Worm (Caenorhabditis elegans) whole organism, L2 larva: ENCODE data around the gene srt-65.

Source experiments
- C34F6.9 ChIP-seq: fragments of 150-350 bp; optimal IDR thresholded peaks from 2 replicates; lab custom pipeline; 2014; ENCODE audit warnings: missing biosample characterization, missing genetic modification characterization
- Y55F3AM.14 ChIP-seq: fragments of 200-800 bp; sonication (Bioruptor generic); optimal IDR thresholded peaks from 2 replicates; lab custom pipeline; 2018; ENCODE audit warnings: mild to moderate bottlenecking, missing genetic modification characterization, missing compliant biosample characterization
- ZK546.5 ChIP-seq: sonication (generic microtip); optimal IDR thresholded peaks from 2 replicates; lab custom pipeline; 2017; ENCODE audit warnings: missing biosample characterization, missing genetic modification characterization
- alr-1 ChIP-seq: fragments of 150-350 bp; optimal IDR thresholded peaks from 2 replicates; lab custom pipeline; 2014; ENCODE audit warnings: missing biosample characterization, missing genetic modification characterization
- blmp-1 ChIP-seq: sonication (generic microtip); optimal IDR thresholded peaks from 2 replicates; lab custom pipeline; 2017; ENCODE audit warnings: missing genetic modification characterization, mild to moderate bottlenecking, missing compliant biosample characterization, antibody characterized with exemption, moderate library complexity; ENCODE audit not compliant: insufficient read depth
- ceh-16 ChIP-seq: fragments of 150-350 bp; optimal IDR thresholded peaks from 2 replicates; lab custom pipeline; 2014; ENCODE audit warnings: missing biosample characterization, missing genetic modification characterization
- ceh-82 ChIP-seq: fragments of 150-350 bp; optimal IDR thresholded peaks from 2 replicates; lab custom pipeline; 2014; ENCODE audit warnings: missing biosample characterization, missing genetic modification characterization
- egl-27 ChIP-seq: sonication (generic microtip); optimal IDR thresholded peaks from 3 replicates; lab custom pipeline; 2017; ENCODE audit warnings: missing biosample characterization, missing genetic modification reagents, missing genetic modification characterization
- elt-1 ChIP-seq: fragments of 150-350 bp; optimal IDR thresholded peaks from 2 replicates; lab custom pipeline; 2014; ENCODE audit warnings: missing biosample characterization, missing genetic modification characterization
- fos-1 ChIP-seq: fragments of 150-350 bp; optimal IDR thresholded peaks from 2 replicates; lab custom pipeline; 2014; ENCODE audit warnings: missing biosample characterization, missing genetic modification characterization
- gmeb-1 ChIP-seq: fragments of 150-350 bp; optimal IDR thresholded peaks from 2 replicates; lab custom pipeline; 2014; ENCODE audit warnings: missing biosample characterization, missing genetic modification characterization
- lin-13 ChIP-seq: fragments of 150-350 bp; optimal IDR thresholded peaks from 2 replicates; lab custom pipeline; 2014; ENCODE audit warnings: missing biosample characterization, missing genetic modification reagents, missing genetic modification characterization
- lsy-2 ChIP-seq, 2 experiments: fragments of 150-350 bp in 1 of 2; sonication (generic microtip) in 1 of 2; optimal IDR thresholded peaks; 2 replicates each; lab custom pipeline; 2014 to 2017; ENCODE audit warnings: missing biosample characterization in 2 of 2, missing genetic modification characterization in 2 of 2
- mab-5 ChIP-seq: fragments of 150-350 bp; optimal IDR thresholded peaks from 2 replicates; lab custom pipeline; 2014; ENCODE audit warnings: missing biosample characterization, missing genetic modification characterization
- mbf-1 ChIP-seq: sonication (generic microtip); optimal IDR thresholded peaks from 2 replicates; lab custom pipeline; 2017; ENCODE audit warnings: missing biosample characterization, missing genetic modification characterization
- nhr-10 ChIP-seq: sonication (generic microtip); optimal IDR thresholded peaks from 2 replicates; lab custom pipeline; 2017; ENCODE audit warnings: missing biosample characterization, missing genetic modification characterization
- nhr-12 ChIP-seq: fragments of 150-350 bp; optimal IDR thresholded peaks from 2 replicates; lab custom pipeline; 2014; ENCODE audit warnings: missing biosample characterization, missing genetic modification characterization
- nhr-25 ChIP-seq: fragments of 150-350 bp; sonication (generic microtip); optimal IDR thresholded peaks from 3 replicates; lab custom pipeline; 2014; ENCODE audit warnings: missing biosample characterization, missing genetic modification characterization
- nhr-6 ChIP-seq: fragments of 150-350 bp; optimal IDR thresholded peaks from 2 replicates; lab custom pipeline; 2014; ENCODE audit warnings: missing biosample characterization, missing genetic modification characterization
- nhr-77 ChIP-seq: fragments of 150-350 bp; optimal IDR thresholded peaks from 2 replicates; lab custom pipeline; 2014; ENCODE audit warnings: missing biosample characterization, missing genetic modification characterization
- sem-4 ChIP-seq: fragments of 150-350 bp; optimal IDR thresholded peaks from 2 replicates; lab custom pipeline; 2014; ENCODE audit warnings: missing biosample characterization, missing genetic modification reagents, missing genetic modification characterization
- sma-3 ChIP-seq: sonication (generic microtip); optimal IDR thresholded peaks from 2 replicates; lab custom pipeline; 2016; ENCODE audit warnings: missing genetic modification reagents, missing genetic modification characterization, missing compliant biosample characterization
- sma-9 ChIP-seq, 2 experiments: fragments of 150-350 bp in 1 of 2; sonication (generic microtip) in 1 of 2; optimal IDR thresholded peaks; 2 replicates each; lab custom pipeline; 2014 to 2016; ENCODE audit warnings: missing genetic modification characterization in 2 of 2, mild to moderate bottlenecking in 1 of 2, missing biosample characterization in 1 of 2, missing compliant biosample characterization in 1 of 2, missing genetic modification reagents in 1 of 2, moderate library complexity in 1 of 2
- snpc-4 ChIP-seq: fragments of 150-350 bp; optimal IDR thresholded peaks from 2 replicates; lab custom pipeline; 2014; ENCODE audit warnings: missing biosample characterization, missing genetic modification characterization
- unc-39 ChIP-seq: fragments of 150-350 bp; optimal IDR thresholded peaks from 2 replicates; lab custom pipeline; 2014; ENCODE audit warnings: missing biosample characterization, missing genetic modification characterization
- unc-55 ChIP-seq: fragments of 150-350 bp; sonication (generic microtip); optimal IDR thresholded peaks from 3 replicates; lab custom pipeline; 2014; ENCODE audit warnings: missing biosample characterization, missing genetic modification reagents, missing genetic modification characterization
- unc-62 ChIP-seq: fragments of 150-350 bp; optimal IDR thresholded peaks from 2 replicates; lab custom pipeline; 2014; ENCODE audit warnings: missing biosample characterization, missing genetic modification reagents, missing genetic modification characterization
- zag-1 ChIP-seq: fragments of 150-350 bp; optimal IDR thresholded peaks from 2 replicates; lab custom pipeline; 2014; ENCODE audit warnings: missing biosample characterization, missing genetic modification characterization
- ztf-1 ChIP-seq: fragments of 200-800 bp; sonication (Bioruptor generic); conservative IDR thresholded peaks from 2 replicates; pipeline ENCODE4 v1.3.6; 2022; ENCODE audit warnings: missing genetic modification characterization, missing compliant biosample characterization
- ztf-4 ChIP-seq: fragments of 150-350 bp; optimal IDR thresholded peaks from 2 replicates; lab custom pipeline; 2014; ENCODE audit warnings: missing biosample characterization, missing genetic modification characterization

srt-65 gene

ce11 chrV:5203643-5204042 is 30.9 kb upstream of the srt-65 start:
- TF ChIP-seq sma-3 (GFP tag; lab: Kevin White, UChicago) (no peak), elt-1 (tag; lab: Kevin White, UChicago) (no peak), gmeb-1 (no peak), snpc-4 (tag; lab: Kevin White, UChicago) (no peak), nhr-77 (tag; lab: Kevin White, UChicago) (no peak), ceh-16 (no peak), nhr-10 (tag; lab: Kevin White, UChicago) (no peak), unc-55 (GFP tag; lab: Kevin White, UChicago) (no peak), sem-4 (tag; lab: Kevin White, UChicago) (no peak), unc-39 (tag; lab: Kevin White, UChicago) (no peak), nhr-12 (tag; lab: Kevin White, UChicago) (no peak), zag-1 (tag; lab: Kevin White, UChicago) (no peak), blmp-1 (tag; lab: Kevin White, UChicago) (no peak), nhr-6 (tag; lab: Kevin White, UChicago) (no peak), alr-1 (tag; lab: Kevin White, UChicago) (no peak), ztf-4 (tag; lab: Kevin White, UChicago) (no peak)
- TF ChIP-seq, all 48 proteins: peak for 0

ce11 chrV:5201706-5202105 is 29.0 kb upstream of the srt-65 start:
- no peak for TF ChIP-seq nhr-25 (tag; lab: Kevin White, UChicago)
- peak; percentile 22 for TF ChIP-seq mab-5 (tag; lab: Kevin White, UChicago)

DNA sequence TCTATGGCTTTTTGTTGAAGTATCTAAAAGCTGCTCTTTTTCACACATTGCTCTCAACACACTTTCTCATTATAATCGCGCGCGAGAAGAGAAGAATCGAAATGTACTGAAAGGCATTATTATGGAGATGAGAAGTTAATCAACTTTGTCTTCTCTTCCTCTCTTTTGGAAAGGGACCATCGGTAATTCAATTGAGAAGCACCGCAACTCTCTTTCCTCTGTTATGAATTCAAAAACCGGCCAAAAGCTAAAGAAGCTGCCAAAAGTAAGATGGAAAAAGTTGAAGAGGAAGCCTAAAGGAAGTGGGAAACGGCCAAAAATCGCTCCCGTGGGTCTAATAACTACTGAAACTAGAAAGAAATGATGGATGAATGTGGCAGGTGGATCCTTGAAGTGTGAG is 27.5 kb upstream of the srt-65 start:
- peak; percentile 41 for TF ChIP-seq sma-9 (GFP tag; optimal IDR thresholded peaks at IDR 0.05; lab: Kevin White, UChicago)
- no peak for TF ChIP-seq sma-9 (tag; optimal IDR thresholded peaks at IDR 0.05; lab: Kevin White, UChicago)
- TF ChIP-seq nhr-6 (tag; lab: Kevin White, UChicago) = no peak

- no peak for TF ChIP-seq sem-4 (tag; lab: Kevin White, UChicago)
Measured at ce11 chrV:5198240-5198639, 25.5 kb upstream of the srt-65 start, which contains the start of gene Y47A7.2. Gene Y47A7.2, minus strand, starts transcription at chrV:5198340.

ce11 chrV:5194508-5194907 is 21.8 kb upstream of the srt-65 start, which contains the start of gene abu-8:
Gene abu-8, minus strand, starts transcription at chrV:5194608.
- TF ChIP-seq egl-27 = no peak
- TF ChIP-seq elt-1 (tag; lab: Kevin White, UChicago) = no peak
- no peak for TF ChIP-seq C34F6.9 (tag; lab: Kevin White, UChicago)
- no peak for TF ChIP-seq alr-1 (tag; lab: Kevin White, UChicago)
- TF ChIP-seq lsy-2 (tag; optimal IDR thresholded peaks at IDR 0.05; lab: Kevin White, UChicago) = no peak
- TF ChIP-seq blmp-1 (tag; lab: Kevin White, UChicago) = no peak
- TF ChIP-seq ceh-16 = no peak
- TF ChIP-seq unc-62 (GFP tag; lab: Kevin White, UChicago) = no peak
- no peak for TF ChIP-seq ztf-1 (GFP tag; lab: Robert Waterston, UW)
- no peak for TF ChIP-seq ZK546.5 (tag; lab: Kevin White, UChicago)
- no peak for TF ChIP-seq mbf-1 (tag; lab: Kevin White, UChicago)
- no peak for TF ChIP-seq Y55F3AM.14 (GFP tag; lab: Kevin White, UChicago)
- TF ChIP-seq lin-13 = no peak
- TF ChIP-seq unc-55 (GFP tag; lab: Kevin White, UChicago) = no peak
- no peak for TF ChIP-seq ceh-82 (tag; lab: Kevin White, UChicago)

DNA sequence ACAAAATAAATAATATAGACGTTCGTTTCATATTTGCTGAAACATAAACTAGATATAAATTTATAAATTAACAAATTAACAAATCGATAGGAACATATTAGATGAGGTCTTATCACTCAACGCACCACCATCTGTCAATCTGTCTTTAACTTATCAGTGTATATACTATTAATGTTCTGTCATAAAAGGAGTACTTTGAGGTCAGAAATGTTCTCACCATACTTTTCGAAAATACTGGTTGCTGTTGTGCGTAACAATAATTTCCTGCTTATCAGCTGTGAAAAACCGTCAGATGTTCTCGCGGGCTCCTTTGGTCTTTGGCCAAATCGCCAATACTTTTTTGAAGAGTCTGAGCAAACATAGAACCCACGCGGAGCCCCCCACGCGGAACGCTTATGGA is 19.8 kb upstream of the srt-65 start, which contains the start of gene C03A7.13:
Gene C03A7.13, minus strand, starts transcription at position 43 of the 400 bp plus-strand sequence.
- TF ChIP-seq ZK546.5 (tag; lab: Kevin White, UChicago) (no peak), fos-1 (tag; lab: Kevin White, UChicago) (peak; percentile 49)
